Fruit fly (Drosophila melanogaster) whole organism, embryonic: Measurements from ENCODE around the gene CG3918.

Experiments used
- ATbp ChIP-seq: fragments of 200-800 bp; sonication (Bioruptor generic); optimal IDR thresholded peaks from 2 replicates; lab custom pipeline; 2017; ENCODE audit warnings: missing biosample characterization, mild to moderate bottlenecking, missing genetic modification characterization, missing genetic modification reagents
- Ada2b ChIP-seq: fragments of 200-800 bp; sonication (Bioruptor generic); IDR thresholded peaks from 2 replicates; pipeline ENCODE4 v1.3.6; 2022; ENCODE audit warnings: missing biosample characterization, missing genetic modification characterization
- Antp ChIP-seq: fragments of 200-800 bp; sonication (Bioruptor generic); optimal IDR thresholded peaks from 3 replicates; lab custom pipeline; 2016; ENCODE audit warnings: missing biosample characterization, missing genetic modification characterization
- Atf-2 ChIP-seq: fragments of 200-800 bp; sonication (Bioruptor generic); optimal IDR thresholded peaks from 2 replicates; lab custom pipeline; 2016; ENCODE audit warnings: missing biosample characterization, missing genetic modification characterization
- Atf3 ChIP-seq: fragments of 200-800 bp; sonication (Bioruptor generic); optimal IDR thresholded peaks from 3 replicates; lab custom pipeline; 2016; ENCODE audit warnings: missing biosample characterization, missing genetic modification characterization
- Awh ChIP-seq: fragments of 200-800 bp; sonication (Bioruptor generic); IDR thresholded peaks from 2 replicates; pipeline ENCODE4, ENCODE4 v1.3.6; 2022; ENCODE audit warnings: missing biosample characterization, missing genetic modification characterization
- CG10431 ChIP-seq: fragments of 200-800 bp; sonication (Bioruptor generic); optimal IDR thresholded peaks from 3 replicates; lab custom pipeline; 2018; ENCODE audit warnings: missing biosample characterization, mild to moderate bottlenecking, missing genetic modification characterization
- CG13624 ChIP-seq: fragments of 200-800 bp; sonication (Bioruptor generic); optimal IDR thresholded peaks from 2 replicates; lab custom pipeline; 2016; ENCODE audit warnings: missing biosample characterization, missing genetic modification characterization
- CG16779 ChIP-seq: fragments of 200-800 bp; sonication (Bioruptor generic); IDR thresholded peaks from 2 replicates; pipeline ENCODE4 v1.3.6; 2022; ENCODE audit warnings: missing biosample characterization, missing genetic modification characterization
- CG17361 ChIP-seq: fragments of 200-800 bp; sonication (Bioruptor generic); IDR thresholded peaks from 3 replicates; pipeline ENCODE4 v1.3.6; 2022; ENCODE audit warnings: missing biosample characterization, missing genetic modification characterization
- CG2120 ChIP-seq: fragments of 200-800 bp; sonication (Bioruptor generic); optimal IDR thresholded peaks from 3 replicates; lab custom pipeline; 2016; ENCODE audit warnings: missing biosample characterization, missing genetic modification characterization
- CG30403 ChIP-seq: fragments of 200-800 bp; sonication (Bioruptor generic); optimal IDR thresholded peaks from 3 replicates; lab custom pipeline; 2016; ENCODE audit warnings: missing biosample characterization, missing genetic modification characterization
- CG3163 ChIP-seq: fragments of 200-800 bp; sonication (Bioruptor generic); optimal IDR thresholded peaks from 3 replicates; lab custom pipeline; 2016; ENCODE audit warnings: missing biosample characterization, missing genetic modification characterization
- CG33213 ChIP-seq: fragments of 200-800 bp; sonication (Bioruptor generic); optimal IDR thresholded peaks from 3 replicates; lab custom pipeline; 2016; ENCODE audit warnings: missing biosample characterization, missing genetic modification characterization
- CG42726 ChIP-seq: fragments of 200-800 bp; sonication (Bioruptor generic); IDR thresholded peaks from 2 replicates; pipeline ENCODE4 v1.3.6; 2022; ENCODE audit warnings: missing biosample characterization, missing genetic modification characterization; ENCODE audit not compliant: partially characterized antibody
- CG4328 ChIP-seq: fragments of 200-800 bp; sonication (Bioruptor generic); optimal IDR thresholded peaks from 3 replicates; lab custom pipeline; 2017; ENCODE audit warnings: missing biosample characterization, missing genetic modification reagents, missing genetic modification characterization
- CG4424 ChIP-seq: fragments of 200-800 bp; sonication (Bioruptor generic); optimal IDR thresholded peaks from 3 replicates; lab custom pipeline; 2016; ENCODE audit warnings: missing biosample characterization, missing genetic modification characterization
- CG5180 ChIP-seq: fragments of 200-800 bp; sonication (Bioruptor generic); optimal IDR thresholded peaks from 3 replicates; lab custom pipeline; 2017; ENCODE audit warnings: missing biosample characterization, missing genetic modification characterization, mild to moderate bottlenecking, moderate library complexity, missing genetic modification reagents
- CG6175 ChIP-seq: fragments of 200-800 bp; sonication (Bioruptor generic); IDR thresholded peaks from 3 replicates; pipeline ENCODE4 v1.3.6; 2022; ENCODE audit warnings: missing biosample characterization, missing genetic modification characterization
- CG6791 ChIP-seq: fragments of 200-800 bp; sonication (Bioruptor generic); IDR thresholded peaks from 3 replicates; pipeline ENCODE4 v1.3.6; 2022; ENCODE audit warnings: missing biosample characterization, missing genetic modification characterization; ENCODE audit not compliant: partially characterized antibody
- CG6813 ChIP-seq: fragments of 200-800 bp; sonication (Bioruptor generic); optimal IDR thresholded peaks from 2 replicates; lab custom pipeline; 2017; ENCODE audit warnings: missing biosample characterization, missing genetic modification characterization, mild to moderate bottlenecking, moderate library complexity, missing genetic modification reagents
- CG7786 ChIP-seq: fragments of 200-800 bp; sonication (Bioruptor generic); optimal IDR thresholded peaks from 2 replicates; lab custom pipeline; 2016; ENCODE audit warnings: missing biosample characterization, missing genetic modification characterization
- CG9215 ChIP-seq: fragments of 200-800 bp; sonication (Bioruptor generic); IDR thresholded peaks from 2 replicates; pipeline ENCODE4 v1.3.6; 2022; ENCODE audit warnings: missing biosample characterization, missing genetic modification characterization
- CG9876 ChIP-seq: fragments of 200-800 bp; sonication (Bioruptor generic); optimal IDR thresholded peaks from 2 replicates; lab custom pipeline; 2016; ENCODE audit warnings: missing biosample characterization, missing genetic modification characterization
- CkIIα-i1 ChIP-seq: fragments of 200-800 bp; sonication (Bioruptor generic); IDR thresholded peaks from 2 replicates; pipeline ENCODE4 v1.3.6; 2022; ENCODE audit warnings: missing biosample characterization, missing genetic modification characterization
- E2f1 ChIP-seq: fragments of 200-800 bp; sonication (Bioruptor generic); IDR thresholded peaks from 2 replicates; pipeline ENCODE4 v1.3.6; 2022; ENCODE audit warnings: missing biosample characterization, missing genetic modification characterization
- HmgZ ChIP-seq: fragments of 200-800 bp; sonication (Bioruptor generic); optimal IDR thresholded peaks from 2 replicates; lab custom pipeline; 2018; ENCODE audit warnings: missing biosample characterization, mild to moderate bottlenecking, missing genetic modification characterization
- Hmr ChIP-seq: fragments of 200-800 bp; sonication (Bioruptor generic); optimal IDR thresholded peaks from 3 replicates; lab custom pipeline; 2017; ENCODE audit warnings: mild to moderate bottlenecking, missing biosample characterization, missing genetic modification reagents, missing genetic modification characterization
- Hr3 ChIP-seq: fragments of 200-800 bp; sonication (Bioruptor generic); optimal IDR thresholded peaks from 3 replicates; lab custom pipeline; 2016; ENCODE audit warnings: missing biosample characterization, missing genetic modification characterization
- Nf-YA ChIP-seq: fragments of 200-800 bp; sonication (Bioruptor generic); IDR thresholded peaks from 2 replicates; pipeline ENCODE4 v1.3.6; 2022; ENCODE audit warnings: missing biosample characterization, missing genetic modification characterization
- Tbp ChIP-seq: fragments of >200 bp; optimal IDR thresholded peaks from 2 replicates; lab custom pipeline; 2018; ENCODE audit warnings: missing biosample characterization, missing genetic modification characterization
- YL-1 ChIP-seq: fragments of 200-800 bp; sonication (Bioruptor generic); optimal IDR thresholded peaks from 3 replicates; lab custom pipeline; 2017; ENCODE audit warnings: missing biosample characterization, mild to moderate bottlenecking, missing genetic modification characterization
- aop ChIP-seq: fragments of 200-800 bp; sonication (Bioruptor generic); IDR thresholded peaks from 2 replicates; pipeline ENCODE4 v1.3.6; 2022; ENCODE audit warnings: missing biosample characterization, missing genetic modification characterization
- bowl ChIP-seq: fragments of 200-800 bp; sonication (Bioruptor generic); IDR thresholded peaks from 2 replicates; pipeline ENCODE4 v1.3.6; 2022; ENCODE audit warnings: missing biosample characterization, missing genetic modification characterization
- cad ChIP-seq: fragments of >200 bp; optimal IDR thresholded peaks from 2 replicates; lab custom pipeline; 2017; ENCODE audit warnings: missing biosample characterization, missing genetic modification characterization
- crp ChIP-seq, 2 experiments: fragments of 200-800 bp; sonication (Bioruptor generic); optimal IDR thresholded peaks; 2 replicates in 1 of 2; 3 replicates in 1 of 2; lab custom pipeline; 2017; ENCODE audit warnings: missing biosample characterization in 2 of 2, missing genetic modification characterization in 2 of 2, mild to moderate bottlenecking in 1 of 2, moderate library complexity in 1 of 2
- dm ChIP-seq: fragments of 200-800 bp; sonication (Bioruptor generic); optimal IDR thresholded peaks from 3 replicates; lab custom pipeline; 2016; ENCODE audit warnings: missing biosample characterization, missing genetic modification characterization
- ewg ChIP-seq: fragments of 200-800 bp; sonication (Bioruptor generic); optimal IDR thresholded peaks from 3 replicates; lab custom pipeline; 2017; ENCODE audit warnings: mild to moderate bottlenecking, missing biosample characterization, missing genetic modification reagents, missing genetic modification characterization
- fd96Cb ChIP-seq: fragments of 200-800 bp; sonication (Bioruptor generic); optimal IDR thresholded peaks from 2 replicates; lab custom pipeline; 2018; ENCODE audit warnings: missing biosample characterization, mild to moderate bottlenecking, missing genetic modification characterization, moderate library complexity
- hb ChIP-seq: fragments of 200-800 bp; sonication (Bioruptor generic); IDR thresholded peaks from 3 replicates; pipeline ENCODE4 v1.3.6; 2022; ENCODE audit warnings: missing biosample characterization, missing genetic modification characterization; ENCODE audit not compliant: partially characterized antibody
- nau ChIP-seq: fragments of 200-800 bp; sonication (Bioruptor generic); optimal IDR thresholded peaks from 3 replicates; lab custom pipeline; 2017; ENCODE audit warnings: missing biosample characterization, mild to moderate bottlenecking, missing genetic modification characterization, missing genetic modification reagents
- pb ChIP-seq: fragments of 200-800 bp; sonication (Bioruptor generic); optimal IDR thresholded peaks from 3 replicates; lab custom pipeline; 2016; ENCODE audit warnings: missing biosample characterization, missing genetic modification characterization
- ranshi ChIP-seq: fragments of 200-800 bp; sonication (Bioruptor generic); IDR thresholded peaks from 2 replicates; pipeline ENCODE4 v1.3.6; 2022; ENCODE audit warnings: missing biosample characterization, missing genetic modification characterization
- scrt ChIP-seq: fragments of 200-800 bp; sonication (Bioruptor generic); optimal IDR thresholded peaks from 2 replicates; lab custom pipeline; 2018; ENCODE audit warnings: missing biosample characterization, mild to moderate bottlenecking, missing genetic modification characterization, moderate library complexity
- sens-2 ChIP-seq: fragments of 200-800 bp; sonication (Bioruptor generic); IDR thresholded peaks from 2 replicates; pipeline ENCODE4 v1.3.6; 2022; ENCODE audit warnings: missing biosample characterization, missing genetic modification characterization
- sim ChIP-seq: fragments of 200-800 bp; sonication (Bioruptor generic); IDR thresholded peaks from 2 replicates; pipeline ENCODE4 v1.3.6; 2022; ENCODE audit warnings: missing biosample characterization, missing genetic modification characterization
- sna ChIP-seq: fragments of 200-800 bp; sonication (Bioruptor generic); IDR thresholded peaks from 2 replicates; pipeline ENCODE4 v1.3.6; 2022; ENCODE audit warnings: missing biosample characterization, missing genetic modification characterization; ENCODE audit not compliant: partially characterized antibody
- sqz ChIP-seq: fragments of 200-800 bp; sonication (Bioruptor generic); optimal IDR thresholded peaks from 3 replicates; lab custom pipeline; 2018; ENCODE audit warnings: missing biosample characterization, mild to moderate bottlenecking, missing genetic modification characterization
- tgo ChIP-seq: fragments of 200-800 bp; sonication (Bioruptor generic); IDR thresholded peaks from 3 replicates; pipeline ENCODE4 v1.3.6; 2022; ENCODE audit warnings: missing biosample characterization, missing genetic modification characterization
- usp ChIP-seq: fragments of >200 bp; optimal IDR thresholded peaks from 2 replicates; lab custom pipeline; 2017; ENCODE audit warnings: missing biosample characterization, missing genetic modification characterization
- wor ChIP-seq: fragments of 200-800 bp; sonication (Bioruptor generic); IDR thresholded peaks from 2 replicates; pipeline ENCODE4 v1.3.6; 2022; ENCODE audit warnings: missing biosample characterization, missing genetic modification characterization

Gene CG3918

DNA sequence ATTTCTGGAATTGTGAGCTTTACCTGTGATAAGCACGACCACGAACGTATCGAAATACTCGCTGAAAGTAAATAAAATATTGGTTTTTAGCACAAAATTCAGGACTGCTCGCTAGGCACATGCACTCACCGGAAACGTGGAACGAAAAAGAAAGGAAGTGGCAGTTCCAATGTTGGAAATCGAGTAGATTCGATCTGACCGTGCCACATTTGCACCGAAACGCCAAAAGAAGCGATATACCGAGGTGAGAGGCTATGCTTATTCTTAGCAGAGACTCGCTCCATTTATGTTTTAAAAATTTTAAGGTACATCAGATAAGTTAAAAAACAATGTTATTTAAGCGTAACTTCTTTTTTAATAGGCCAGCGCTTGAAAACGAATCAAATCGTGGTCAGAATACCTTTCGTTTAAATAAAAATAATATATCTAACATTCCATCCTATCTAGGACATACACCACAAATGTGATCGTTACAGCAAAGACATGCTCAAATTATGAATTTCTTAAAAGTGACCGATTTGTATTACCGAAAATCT lies 8.9 kb downstream of the CG3918 start, which contains the start of gene RpL7A (continued):
- TF ChIP-seq nau (GFP tag; lab: Kevin White, UChicago), result peak; percentile 57
- TF ChIP-seq Antp (GFP tag; lab: Kevin White, UChicago), result peak; percentile 19
- no peak for TF ChIP-seq Ada2b (GFP tag; lab: Robert Waterston, UW)
- TF ChIP-seq sqz, result peak; percentile 72
- peak; percentile 66 for TF ChIP-seq scrt (GFP tag; lab: Kevin White, UChicago)
- no peak for TF ChIP-seq usp (GFP tag; lab: Kevin White, UChicago)
- no peak for TF ChIP-seq CG6791 (GFP tag; lab: Robert Waterston, UW)
- TF ChIP-seq CG4328 (GFP tag; lab: Kevin White, UChicago), result peak; percentile 64
- no peak for TF ChIP-seq sens-2 (GFP tag; lab: Robert Waterston, UW)
- peak; percentile 46 for TF ChIP-seq CG3163
- peak; percentile 3 for TF ChIP-seq HmgZ (tag; lab: Kevin White, UChicago)
- peak; percentile 71 for TF ChIP-seq ranshi (GFP tag; lab: Robert Waterston, UW)
- TF ChIP-seq CG6813 (GFP tag; lab: Kevin White, UChicago), result peak; percentile 51
- peak in 1 of 2 experiments; percentile 25 for TF ChIP-seq crp (GFP tag; optimal IDR thresholded peaks at IDR 0.05; lab: Kevin White, UChicago)
- TF ChIP-seq CG30403 (GFP tag; lab: Kevin White, UChicago), result peak; percentile 40
- TF ChIP-seq Atf3, result peak; percentile 19
- no peak for TF ChIP-seq CG2120 (GFP tag; lab: Kevin White, UChicago)
- TF ChIP-seq CG9215 (GFP tag; lab: Robert Waterston, UW), result peak; percentile 25
- no peak for TF ChIP-seq bowl (GFP tag; lab: Robert Waterston, UW)
- TF ChIP-seq CG9876 (GFP tag; lab: Kevin White, UChicago), result peak; percentile 25
- no peak for TF ChIP-seq wor (GFP tag; lab: Robert Waterston, UW)
- peak; percentile 67 for TF ChIP-seq CG16779
- TF ChIP-seq CkIIα-i1 (GFP tag; lab: Robert Waterston, UW), result no peak
- TF ChIP-seq CG13624 (GFP tag; lab: Kevin White, UChicago), result peak; percentile 25
- peak; percentile 49; the same call in 1 of the 2 replicates for TF ChIP-seq Nf-YA
- peak; percentile 72 for TF ChIP-seq Awh (GFP tag; lab: Robert Waterston, UW)
- TF ChIP-seq aop (GFP tag; lab: Robert Waterston, UW), result no peak
- no peak for TF ChIP-seq hb (GFP tag; lab: Robert Waterston, UW)
- no peak for TF ChIP-seq Atf-2 (GFP tag; lab: Kevin White, UChicago)
- peak; percentile 62 for TF ChIP-seq CG33213 (GFP tag; lab: Kevin White, UChicago)
- TF ChIP-seq CG42726 (GFP tag; lab: Robert Waterston, UW), result no peak
- no peak for TF ChIP-seq CG7786
- TF ChIP-seq YL-1 (GFP tag; lab: Kevin White, UChicago), result peak; percentile 88
- TF ChIP-seq sna (GFP tag; lab: Robert Waterston, UW), result no peak
- no peak for TF ChIP-seq cad (GFP tag; lab: Kevin White, UChicago)
- no peak for TF ChIP-seq fd96Cb (tag; lab: Kevin White, UChicago)
- TF ChIP-seq tgo (GFP tag; lab: Robert Waterston, UW), result peak; percentile 31; the same call in 1 of the 3 replicates
- peak; percentile 45 for TF ChIP-seq CG4424 (GFP tag; lab: Kevin White, UChicago)
- TF ChIP-seq CG17361 (GFP tag; lab: Robert Waterston, UW), result peak; percentile 74
- peak; percentile 50; the same call in 1 of the 2 replicates for TF ChIP-seq sim (GFP tag; lab: Robert Waterston, UW)
- peak; percentile 60 for TF ChIP-seq ewg
- peak; percentile 81 for TF ChIP-seq CG10431 (GFP tag; lab: Kevin White, UChicago)
- TF ChIP-seq ATbp, result peak; percentile 67
- TF ChIP-seq CG5180 (GFP tag; lab: Kevin White, UChicago), result peak; percentile 48
- peak; percentile 87 for TF ChIP-seq Hmr
- TF ChIP-seq E2f1 (GFP tag; lab: Robert Waterston, UW), result peak; percentile 46; the same call in 1 of the 2 replicates
- peak; percentile 64 for TF ChIP-seq dm
- peak; percentile 54; the same call in 1 of the 3 replicates for TF ChIP-seq CG6175 (GFP tag; lab: Robert Waterston, UW)
- no peak for TF ChIP-seq Tbp (GFP tag; lab: Kevin White, UChicago)
- peak; percentile 11 for TF ChIP-seq Hr3 (GFP tag; lab: Kevin White, UChicago)
- TF ChIP-seq pb (GFP tag; lab: Kevin White, UChicago), result peak; percentile 41
